Fruit fly (Drosophila melanogaster) whole organism, prepupa: Measurements from ENCODE around the gene Fmr1.

ENCODE experiments used
- Blimp-1 ChIP-seq: fragments of 200-800 bp; sonication (Bioruptor generic); optimal IDR thresholded peaks from 3 replicates; lab custom pipeline; 2017; ENCODE audit warnings: missing biosample characterization, missing genetic modification characterization, mild to moderate bottlenecking, moderate library complexity, missing genetic modification reagents
- CG11294 ChIP-seq: fragments of 200-800 bp; sonication (Bioruptor generic); IDR thresholded peaks from 2 replicates; pipeline ENCODE4 v1.3.6; 2022; ENCODE audit warnings: missing biosample characterization, missing genetic modification characterization
- CG11762 ChIP-seq: fragments of 200-800 bp; sonication (Bioruptor generic); optimal IDR thresholded peaks from 3 replicates; lab custom pipeline; 2016; ENCODE audit warnings: missing biosample characterization, missing genetic modification characterization; ENCODE audit not compliant: insufficient read depth
- CG32006 ChIP-seq: fragments of 200-800 bp; sonication (Bioruptor generic); optimal IDR thresholded peaks from 3 replicates; lab custom pipeline; 2017; ENCODE audit warnings: missing biosample characterization, mild to moderate bottlenecking, missing genetic modification characterization
- CG34406 ChIP-seq: fragments of 200-800 bp; sonication (Bioruptor generic); optimal IDR thresholded peaks from 3 replicates; lab custom pipeline; 2016; ENCODE audit warnings: missing biosample characterization, missing genetic modification characterization
- Eip78C ChIP-seq: fragments of 200-800 bp; sonication (Bioruptor generic); peaks from one replicate; lab custom pipeline; 2016; ENCODE audit warnings: missing biosample characterization, missing genetic modification characterization
- Hr4 ChIP-seq: fragments of 200-800 bp; sonication (Bioruptor generic); optimal IDR thresholded peaks from 3 replicates; lab custom pipeline; 2016; ENCODE audit warnings: missing biosample characterization, missing genetic modification characterization
- dac ChIP-seq: fragments of 200-800 bp; sonication (Bioruptor generic); optimal IDR thresholded peaks from 2 replicates; lab custom pipeline; 2017; ENCODE audit warnings: missing biosample characterization, mild to moderate bottlenecking, missing genetic modification characterization
- eg ChIP-seq: fragments of 200-800 bp; sonication (Bioruptor generic); IDR thresholded peaks from 3 replicates; pipeline ENCODE4 v1.3.6; 2022; ENCODE audit warnings: missing biosample characterization, missing genetic modification characterization
- esn ChIP-seq: fragments of 200-800 bp; sonication (Bioruptor generic); optimal IDR thresholded peaks from 2 replicates; lab custom pipeline; 2016; ENCODE audit warnings: missing biosample characterization, mild to moderate bottlenecking, missing genetic modification characterization, moderate library complexity
- spab ChIP-seq: fragments of 200-800 bp; sonication (Bioruptor generic); optimal IDR thresholded peaks from 2 replicates; lab custom pipeline; 2017; ENCODE audit warnings: missing biosample characterization, mild to moderate bottlenecking, missing genetic modification characterization, missing genetic modification reagents

DNA sequence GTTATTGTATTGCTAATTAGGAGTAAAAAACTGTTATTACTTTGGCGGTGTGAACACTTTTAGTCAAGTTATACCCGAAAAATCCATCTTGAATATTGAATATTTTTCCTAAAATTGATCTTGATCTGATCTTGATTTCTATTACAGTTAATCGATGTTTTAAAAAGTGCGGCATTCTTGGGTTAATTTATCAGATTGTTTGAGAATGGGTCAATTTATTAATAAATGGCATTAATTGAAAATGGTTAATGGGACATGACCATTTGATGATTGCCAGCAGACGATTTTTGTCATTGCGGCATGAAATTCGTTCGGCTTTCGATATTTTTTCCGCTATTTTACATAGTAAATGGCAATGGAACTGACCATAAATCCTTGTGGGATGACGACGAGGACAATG is 46.2 kb downstream of the Fmr1 start, which contains the start of gene CG33631:
- TF ChIP-seq Hr4 (GFP tag; lab: Kevin White, UChicago) (no peak), Blimp-1 (GFP tag; lab: Kevin White, UChicago) (no peak), spab (GFP tag; lab: Kevin White, UChicago) (no peak), CG32006 (GFP tag; lab: Kevin White, UChicago) (no peak), CG34406 (no peak), eg (GFP tag; lab: Robert Waterston, UW) (no peak), CG11294 (no peak), esn (GFP tag; lab: Kevin White, UChicago) (no peak), Eip78C (no peak), dac (GFP tag; lab: Kevin White, UChicago) (no peak), CG11762 (GFP tag; lab: Kevin White, UChicago) (no peak)
